Worm (Caenorhabditis elegans): ENCODE results near the gene F42H10.3.

DNA sequence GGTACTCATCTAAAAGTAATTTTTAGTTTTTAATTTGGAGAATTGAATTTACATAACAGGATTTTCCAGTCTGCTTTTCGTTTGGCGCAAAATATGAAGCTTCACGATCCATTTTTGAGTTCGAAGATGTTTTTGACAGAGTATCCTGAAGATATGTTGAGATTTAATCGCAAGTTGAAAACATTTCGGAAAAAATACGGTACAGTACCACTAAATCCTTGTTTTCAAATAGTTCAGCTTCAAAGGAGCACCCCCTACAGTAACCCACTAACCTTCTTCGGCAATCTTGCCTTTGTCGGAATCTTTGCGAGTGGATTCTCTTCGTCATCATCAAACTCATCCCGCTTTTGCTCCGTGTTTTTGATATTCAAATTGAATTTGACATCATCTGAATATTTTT is 35.0 kb downstream of the F42H10.3 start:
- TF ChIP-seq elt-2 (tag; optimal IDR thresholded peaks at IDR 0.05): no peak
- TF ChIP-seq ama-1 (optimal IDR thresholded peaks at IDR 0.05): no peak
- TF ChIP-seq fkh-6 (tag; optimal IDR thresholded peaks at IDR 0.05): no peak
- TF ChIP-seq eyg-1 (tag; optimal IDR thresholded peaks at IDR 0.05): no peak
- no peak for TF ChIP-seq ets-4 (tag; optimal IDR thresholded peaks at IDR 0.05)

Data from whole organism, late embryonic.